Worm (Caenorhabditis elegans): ENCODE results near the gene F52D2.5.

Gene F52D2.5

ce11 chrX:2012491-2013201, 38.0 kb upstream of the F52D2.5 start, which contains the start of gene Y102A11A.9:
Gene Y102A11A.9 (plus strand): TSS chrX:2013151.
- TF ChIP-seq lin-32 (GFP tag; optimal IDR thresholded peaks at IDR 0.05) (no peak), unc-62 (GFP tag; optimal IDR thresholded peaks at IDR 0.05) (no peak), snpc-4 (tag; optimal IDR thresholded peaks at IDR 0.05) (no peak), mab-5 (tag; optimal IDR thresholded peaks at IDR 0.05) (no peak), elt-3 (tag; optimal IDR thresholded peaks at IDR 0.05) (no peak), nhr-2 (tag; optimal IDR thresholded peaks at IDR 0.05) (no peak), mep-1 (tag; optimal IDR thresholded peaks at IDR 0.05) (no peak), nhr-12 (tag; optimal IDR thresholded peaks at IDR 0.05) (no peak), mls-2 (tag; optimal IDR thresholded peaks at IDR 0.05) (no peak), elt-1 (tag; optimal IDR thresholded peaks at IDR 0.05; ENCODE audit: borderline replicate concordance, insufficient read depth) (no peak), lin-13 (tag; optimal IDR thresholded peaks at IDR 0.05) (no peak), zip-8 (tag; optimal IDR thresholded peaks at IDR 0.05) (no peak), pha-4 (tag; optimal IDR thresholded peaks at IDR 0.05) (no peak), sem-2 (GFP tag; optimal IDR thresholded peaks at IDR 0.05) (no peak)

ce11 chrX:2000517-2000916, 25.9 kb upstream of the F52D2.5 start:
- TF ChIP-seq snpc-4 (tag; optimal IDR thresholded peaks at IDR 0.05): no peak
- TF ChIP-seq mab-5 (tag; optimal IDR thresholded peaks at IDR 0.05): no peak

- TF ChIP-seq unc-120 (tag; optimal IDR thresholded peaks at IDR 0.05; ENCODE audit: poor library complexity, severe bottlenecking): peak; percentile 17
- no peak for TF ChIP-seq nhr-237 (tag; optimal IDR thresholded peaks at IDR 0.05)
- peak; percentile 22 for TF ChIP-seq M03D4.4 (tag; optimal IDR thresholded peaks at IDR 0.05)
Measured at ce11 chrX:1998825-1999224, 24.2 kb upstream of the F52D2.5 start.

ce11 chrX:1997934-1998333, 23.3 kb upstream of the F52D2.5 start, which contains the start of gene Y40A1A.3:
Gene Y40A1A.3 (minus strand): TSS chrX:1998034.
- TF ChIP-seq ceh-39 (tag; optimal IDR thresholded peaks at IDR 0.05) (no peak), ham-2 (GFP tag; optimal IDR thresholded peaks at IDR 0.05) (no peak), mls-2 (tag; optimal IDR thresholded peaks at IDR 0.05) (no peak), unc-62 (GFP tag; optimal IDR thresholded peaks at IDR 0.05) (no peak), ceh-43 (GFP tag; optimal IDR thresholded peaks at IDR 0.05) (no peak), lsy-2 (tag; optimal IDR thresholded peaks at IDR 0.05) (no peak), M03D4.4 (tag; optimal IDR thresholded peaks at IDR 0.05) (no peak), sptf-1 (tag; optimal IDR thresholded peaks at IDR 0.05) (no peak), ces-1 (GFP tag; optimal IDR thresholded peaks at IDR 0.05) (no peak), nhr-2 (tag; optimal IDR thresholded peaks at IDR 0.05) (no peak), lin-13 (tag; optimal IDR thresholded peaks at IDR 0.05) (no peak), blmp-1 (tag; optimal IDR thresholded peaks at IDR 0.05) (no peak), lin-32 (GFP tag; optimal IDR thresholded peaks at IDR 0.05) (no peak), flh-1 (GFP tag; optimal IDR thresholded peaks at IDR 0.05) (no peak), mab-5 (tag; optimal IDR thresholded peaks at IDR 0.05) (no peak), bed-3 (GFP tag; optimal IDR thresholded peaks at IDR 0.05) (no peak), ztf-11 (tag; optimal IDR thresholded peaks at IDR 0.05) (no peak), snpc-4 (tag; optimal IDR thresholded peaks at IDR 0.05) (no peak)

ce11 chrX:1996014-1996413, 21.4 kb upstream of the F52D2.5 start:
- peak; percentile 38 for TF ChIP-seq ces-1 (GFP tag; optimal IDR thresholded peaks at IDR 0.05)
- peak; percentile 43 for TF ChIP-seq cnd-1 (tag; optimal IDR thresholded peaks at IDR 0.05)
- peak; percentile 49 for TF ChIP-seq nhr-2 (tag; optimal IDR thresholded peaks at IDR 0.05)
- peak; percentile 18 for TF ChIP-seq sptf-1 (tag; optimal IDR thresholded peaks at IDR 0.05)
- TF ChIP-seq ceh-43 (GFP tag; optimal IDR thresholded peaks at IDR 0.05): peak; percentile 56

- TF ChIP-seq sptf-1 (tag; optimal IDR thresholded peaks at IDR 0.05) (no peak), nhr-2 (tag; optimal IDR thresholded peaks at IDR 0.05) (no peak), ztf-11 (tag; optimal IDR thresholded peaks at IDR 0.05) (no peak), cnd-1 (tag; optimal IDR thresholded peaks at IDR 0.05) (no peak), snpc-4 (tag; optimal IDR thresholded peaks at IDR 0.05) (no peak)
Measured at ce11 chrX:1990434-1990833, 15.8 kb upstream of the F52D2.5 start, which contains the start of gene Y40A1A.2. Gene Y40A1A.2 (plus strand): TSS chrX:1990734.

All from whole organism, mixed stage, embryonic.